Fruit fly (Drosophila melanogaster): ENCODE results near the gene Rh7.

DNA sequence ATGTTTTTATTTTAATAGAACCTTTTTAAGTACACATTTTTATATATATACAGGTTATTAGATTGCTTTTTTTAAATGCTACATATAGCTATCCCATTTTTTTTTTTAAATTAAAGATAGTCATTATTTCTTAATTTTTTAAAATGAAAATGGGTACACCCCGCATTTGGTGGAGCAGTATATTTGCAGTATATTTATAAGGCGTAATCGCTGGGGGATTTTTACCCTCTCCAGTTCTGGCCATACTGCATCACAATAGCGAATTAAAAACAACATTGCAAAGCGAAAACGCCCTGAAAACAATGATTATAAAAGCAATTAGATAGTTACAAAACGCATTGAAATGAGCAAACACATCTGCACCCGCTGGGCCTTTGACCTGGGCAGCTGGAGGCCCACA is 26.3 kb downstream of the Rh7 start, which contains the start of gene CG32099:
- TF ChIP-seq br (GFP tag; optimal IDR thresholded peaks at IDR 0.05) (no peak), usp (GFP tag; optimal IDR thresholded peaks at IDR 0.05) (no peak), OdsH (GFP tag; optimal IDR thresholded peaks at IDR 0.05) (no peak), sv (GFP tag; optimal IDR thresholded peaks at IDR 0.05) (no peak), h (GFP tag; optimal IDR thresholded peaks at IDR 0.05) (no peak), lola (GFP tag; optimal IDR thresholded peaks at IDR 0.05) (no peak), Myc (optimal IDR thresholded peaks at IDR 0.05) (no peak)
